Fruit fly (Drosophila melanogaster) whole organism, embryonic: ENCODE measurements around the gene Plc21C.

Experiments
- Antp ChIP-seq: fragments of 200-800 bp; sonication (Bioruptor generic); optimal IDR thresholded peaks from 3 replicates; lab custom pipeline; 2016; ENCODE audit warnings: missing biosample characterization, missing genetic modification characterization
- BtbVII ChIP-seq: fragments of 200-800 bp; sonication (Bioruptor generic); optimal IDR thresholded peaks from 3 replicates; lab custom pipeline; 2017; ENCODE audit warnings: missing biosample characterization, mild to moderate bottlenecking, missing genetic modification characterization
- CG13775 ChIP-seq: fragments of 200-800 bp; sonication (Bioruptor generic); optimal IDR thresholded peaks from 3 replicates; lab custom pipeline; 2017; ENCODE audit warnings: missing biosample characterization, mild to moderate bottlenecking, missing genetic modification characterization
- CG14050 ChIP-seq: fragments of 200-800 bp; sonication (Bioruptor generic); IDR thresholded peaks from 3 replicates; pipeline ENCODE4 v1.3.6; 2022; ENCODE audit warnings: missing biosample characterization, missing genetic modification characterization
- CG30431 ChIP-seq: fragments of 200-800 bp; sonication (Bioruptor generic); optimal IDR thresholded peaks from 2 replicates; lab custom pipeline; 2017; ENCODE audit warnings: missing biosample characterization, missing genetic modification characterization
- CG32532 ChIP-seq: fragments of 200-800 bp; sonication (Bioruptor generic); IDR thresholded peaks from 2 replicates; pipeline ENCODE4 v1.3.6; 2022; ENCODE audit warnings: missing biosample characterization, missing genetic modification characterization
- CG34376 ChIP-seq: fragments of 200-800 bp; sonication (Bioruptor generic); optimal IDR thresholded peaks from 2 replicates; lab custom pipeline; 2018; ENCODE audit warnings: missing biosample characterization, mild to moderate bottlenecking, missing genetic modification characterization
- CG4360 ChIP-seq: fragments of 200-800 bp; sonication (Bioruptor generic); IDR thresholded peaks from 2 replicates; pipeline ENCODE4 v1.3.6; 2022; ENCODE audit warnings: missing biosample characterization, missing genetic modification characterization
- CG6254 ChIP-seq: fragments of 200-800 bp; sonication (Bioruptor generic); optimal IDR thresholded peaks from 3 replicates; lab custom pipeline; 2017; ENCODE audit warnings: mild to moderate bottlenecking, missing biosample characterization, missing genetic modification reagents, missing genetic modification characterization
- CG7357 ChIP-seq: fragments of 200-800 bp; sonication (Bioruptor generic); IDR thresholded peaks from 3 replicates; pipeline ENCODE4 v1.3.6; 2022; ENCODE audit warnings: missing biosample characterization, missing genetic modification characterization
- CG7963 ChIP-seq: fragments of 200-800 bp; sonication (Bioruptor generic); IDR thresholded peaks from 3 replicates; pipeline ENCODE4 v1.3.6; 2022; ENCODE audit warnings: missing biosample characterization, missing genetic modification characterization; ENCODE audit not compliant: partially characterized antibody
- CG8359 ChIP-seq: fragments of 200-800 bp; sonication (Bioruptor generic); optimal IDR thresholded peaks from 2 replicates; lab custom pipeline; 2017; ENCODE audit warnings: missing biosample characterization, mild to moderate bottlenecking, missing genetic modification characterization, borderline replicate concordance
- CG8478 ChIP-seq: fragments of >200 bp; optimal IDR thresholded peaks from 2 replicates; lab custom pipeline; 2018
- CG9215 ChIP-seq: fragments of 200-800 bp; sonication (Bioruptor generic); IDR thresholded peaks from 2 replicates; pipeline ENCODE4 v1.3.6; 2022; ENCODE audit warnings: missing biosample characterization, missing genetic modification characterization
- CkIIα-i1 ChIP-seq: fragments of 200-800 bp; sonication (Bioruptor generic); IDR thresholded peaks from 2 replicates; pipeline ENCODE4 v1.3.6; 2022; ENCODE audit warnings: missing biosample characterization, missing genetic modification characterization
- CrebB ChIP-seq: fragments of 200-800 bp; sonication (Bioruptor generic); optimal IDR thresholded peaks from 3 replicates; lab custom pipeline; 2018; ENCODE audit warnings: missing biosample characterization, mild to moderate bottlenecking, missing genetic modification characterization
- Dek ChIP-seq: fragments of 200-800 bp; sonication (Bioruptor generic); optimal IDR thresholded peaks from 3 replicates; lab custom pipeline; 2019; ENCODE audit warnings: missing biosample characterization, mild to moderate bottlenecking, missing genetic modification characterization, moderate library complexity
- Ets97D ChIP-seq: fragments of 200-800 bp; sonication (Bioruptor generic); optimal IDR thresholded peaks from 3 replicates; lab custom pipeline; 2016; ENCODE audit warnings: missing biosample characterization, missing genetic modification characterization
- Hand ChIP-seq: fragments of 200-800 bp; sonication (Bioruptor generic); optimal IDR thresholded peaks from 2 replicates; lab custom pipeline; 2017; ENCODE audit warnings: mild to moderate bottlenecking, missing biosample characterization, missing genetic modification reagents, missing genetic modification characterization
- Lim3 ChIP-seq: fragments of 200-800 bp; sonication (Bioruptor generic); IDR thresholded peaks from 2 replicates; pipeline ENCODE4 v1.3.6; 2022; ENCODE audit warnings: missing biosample characterization, missing genetic modification characterization
- NC2β ChIP-seq: fragments of 200-800 bp; sonication (Bioruptor generic); optimal IDR thresholded peaks from 2 replicates; lab custom pipeline; 2016; ENCODE audit warnings: missing biosample characterization, missing genetic modification characterization
- NK7.1 ChIP-seq: fragments of 200-800 bp; sonication (Bioruptor generic); optimal IDR thresholded peaks from 3 replicates; lab custom pipeline; 2016; ENCODE audit warnings: missing biosample characterization, missing genetic modification characterization
- Pdp1 ChIP-seq, 2 experiments: fragments of 200-800 bp; sonication (Bioruptor generic); optimal IDR thresholded peaks; 3 replicates each; lab custom pipeline; 2016; ENCODE audit warnings: missing biosample characterization in 2 of 2, missing genetic modification characterization in 2 of 2, mild to moderate bottlenecking in 1 of 2, moderate library complexity in 1 of 2
- Scr ChIP-seq: fragments of 200-800 bp; sonication (Bioruptor generic); IDR thresholded peaks from 2 replicates; pipeline ENCODE4 v1.3.6; 2022; ENCODE audit warnings: missing biosample characterization, missing genetic modification characterization; ENCODE audit not compliant: partially characterized antibody
- Six4 ChIP-seq: fragments of 200-800 bp; sonication (Bioruptor generic); optimal IDR thresholded peaks from 2 replicates; lab custom pipeline; 2016; ENCODE audit warnings: missing biosample characterization, missing genetic modification characterization
- TFAM ChIP-seq: fragments of 200-800 bp; sonication (Bioruptor generic); optimal IDR thresholded peaks from 2 replicates; lab custom pipeline; 2017; ENCODE audit warnings: missing biosample characterization, missing genetic modification characterization, inconsistent platforms
- Tbp ChIP-seq: fragments of >200 bp; optimal IDR thresholded peaks from 2 replicates; lab custom pipeline; 2018; ENCODE audit warnings: missing biosample characterization, missing genetic modification characterization
- Xbp1 ChIP-seq: fragments of 200-800 bp; sonication (Bioruptor generic); optimal IDR thresholded peaks from 3 replicates; lab custom pipeline; 2016; ENCODE audit warnings: missing biosample characterization, mild to moderate bottlenecking, missing genetic modification characterization
- aop ChIP-seq: fragments of 200-800 bp; sonication (Bioruptor generic); IDR thresholded peaks from 2 replicates; pipeline ENCODE4 v1.3.6; 2022; ENCODE audit warnings: missing biosample characterization, missing genetic modification characterization
- bsh ChIP-seq, 2 experiments: fragments of 200-800 bp; sonication (Bioruptor generic); optimal IDR thresholded peaks; 2 replicates each; lab custom pipeline; 2017 to 2018; ENCODE audit warnings: mild to moderate bottlenecking in 2 of 2, missing biosample characterization in 2 of 2, missing genetic modification characterization in 2 of 2, moderate library complexity in 1 of 2
- cas ChIP-seq: fragments of 200-800 bp; sonication (Bioruptor generic); IDR thresholded peaks from 2 replicates; pipeline ENCODE4 v1.3.6; 2022; ENCODE audit warnings: missing biosample characterization, missing genetic modification characterization
- chif ChIP-seq, 2 experiments: fragments of 200-800 bp; sonication (Bioruptor generic); optimal IDR thresholded peaks; 3 replicates each; lab custom pipeline; 2016; ENCODE audit warnings: missing biosample characterization in 2 of 2, missing genetic modification characterization in 2 of 2
- crp ChIP-seq, 2 experiments: fragments of 200-800 bp; sonication (Bioruptor generic); optimal IDR thresholded peaks; 2 replicates in 1 of 2; 3 replicates in 1 of 2; lab custom pipeline; 2017; ENCODE audit warnings: missing biosample characterization in 2 of 2, missing genetic modification characterization in 2 of 2, mild to moderate bottlenecking in 1 of 2, moderate library complexity in 1 of 2
- disco-r ChIP-seq: fragments of 200-800 bp; sonication (Bioruptor generic); optimal IDR thresholded peaks from 2 replicates; lab custom pipeline; 2016; ENCODE audit warnings: missing biosample characterization, missing genetic modification characterization
- ewg ChIP-seq: fragments of 200-800 bp; sonication (Bioruptor generic); optimal IDR thresholded peaks from 3 replicates; lab custom pipeline; 2017; ENCODE audit warnings: mild to moderate bottlenecking, missing biosample characterization, missing genetic modification reagents, missing genetic modification characterization
- fru ChIP-seq: fragments of >200 bp; optimal IDR thresholded peaks from 2 replicates; lab custom pipeline; 2017
- her ChIP-seq: fragments of 200-800 bp; sonication (Bioruptor generic); optimal IDR thresholded peaks from 2 replicates; lab custom pipeline; 2016; ENCODE audit warnings: missing biosample characterization, missing genetic modification characterization
- inv ChIP-seq: fragments of 200-800 bp; sonication (Bioruptor generic); IDR thresholded peaks from 2 replicates; pipeline ENCODE4 v1.3.6; 2022; ENCODE audit warnings: missing biosample characterization, missing genetic modification characterization; ENCODE audit not compliant: partially characterized antibody
- nau ChIP-seq: fragments of 200-800 bp; sonication (Bioruptor generic); optimal IDR thresholded peaks from 3 replicates; lab custom pipeline; 2017; ENCODE audit warnings: missing biosample characterization, mild to moderate bottlenecking, missing genetic modification characterization, missing genetic modification reagents
- oc ChIP-seq: fragments of 200-800 bp; sonication (Bioruptor generic); optimal IDR thresholded peaks from 2 replicates; lab custom pipeline; 2018; ENCODE audit warnings: missing biosample characterization, mild to moderate bottlenecking, missing genetic modification characterization, moderate library complexity
- phol ChIP-seq: fragments of 200-800 bp; sonication (Bioruptor generic); optimal IDR thresholded peaks from 3 replicates; lab custom pipeline; 2018; ENCODE audit warnings: missing biosample characterization, mild to moderate bottlenecking, missing genetic modification characterization, moderate library complexity
- prd ChIP-seq, 3 experiments: fragments of >200 bp in 2 of 3; fragments of 200-800 bp in 1 of 3; sonication (Bioruptor generic) in 1 of 3; optimal IDR thresholded peaks in 2 of 3; IDR thresholded peaks in 1 of 3; 2 replicates in 2 of 3; 3 replicates in 1 of 3; pipeline versions ENCODE4 v1.3.6 to Lab custom; 2017 to 2022; ENCODE audit warnings: missing biosample characterization in 1 of 3, missing genetic modification characterization in 1 of 3
- psq ChIP-seq: fragments of 200-800 bp; sonication (Bioruptor generic); optimal IDR thresholded peaks from 2 replicates; lab custom pipeline; 2017; ENCODE audit warnings: missing biosample characterization, missing genetic modification characterization
- rib ChIP-seq: fragments of 200-800 bp; sonication (Bioruptor generic); IDR thresholded peaks from 2 replicates; pipeline ENCODE4 v1.3.6; 2022; ENCODE audit warnings: missing biosample characterization, missing genetic modification characterization
- sd ChIP-seq: fragments of 200-800 bp; sonication (Bioruptor generic); optimal IDR thresholded peaks from 3 replicates; lab custom pipeline; 2018; ENCODE audit warnings: missing biosample characterization, mild to moderate bottlenecking, missing genetic modification characterization, moderate library complexity
- tin ChIP-seq: fragments of 200-800 bp; sonication (Bioruptor generic); optimal IDR thresholded peaks from 3 replicates; lab custom pipeline; 2016; ENCODE audit warnings: missing biosample characterization, missing genetic modification characterization
- tup ChIP-seq: fragments of 200-800 bp; sonication (Bioruptor generic); optimal IDR thresholded peaks from 2 replicates; lab custom pipeline; 2016; ENCODE audit warnings: missing biosample characterization, mild to moderate bottlenecking, missing genetic modification characterization, moderate library complexity
- unpg ChIP-seq: fragments of 200-800 bp; sonication (Bioruptor generic); optimal IDR thresholded peaks from 3 replicates; lab custom pipeline; 2018; ENCODE audit warnings: missing biosample characterization, mild to moderate bottlenecking, missing genetic modification characterization, moderate library complexity
- vfl ChIP-seq: fragments of 200-800 bp; sonication (Bioruptor generic); optimal IDR thresholded peaks from 2 replicates; lab custom pipeline; 2016; ENCODE audit warnings: missing biosample characterization, missing genetic modification characterization

The Plc21C gene

dm6 chr2L:267441-268089 lies 38.2 kb upstream of the Plc21C start, which contains the start of gene CG17075 (continued):
- TF ChIP-seq CrebB (tag; lab: Kevin White, UChicago) (peak; percentile 90), unpg (GFP tag; lab: Kevin White, UChicago) (peak; percentile 96), Lim3 (peak; percentile 81), CG14050 (GFP tag; lab: Robert Waterston, UW) (peak; percentile 93), Xbp1 (GFP tag; lab: Kevin White, UChicago) (peak; percentile 96), tup (GFP tag; lab: Kevin White, UChicago) (peak; percentile 86), inv (GFP tag; lab: Robert Waterston, UW) (0 out of 2 replicates have a peak, but pooled peaks have one; percentile 13), vfl (peak; percentile 90), disco-r (GFP tag; lab: Kevin White, UChicago) (no peak), BtbVII (peak; percentile 95), aop (peak; percentile 83; the same call in 1 of the 2 replicates), CG13775 (GFP tag; lab: Kevin White, UChicago) (peak; percentile 91), sd (tag; lab: Kevin White, UChicago) (peak; percentile 84), ewg (peak; percentile 89), oc (peak; percentile 91), Antp (GFP tag; lab: Kevin White, UChicago) (peak; percentile 77), fru (lab: Kevin White, UChicago) (no peak), CG30431 (GFP tag; lab: Kevin White, UChicago) (peak; percentile 87), CG8478 (lab: Kevin White, UChicago) (no peak), Dek (tag; lab: Kevin White, UChicago) (peak; percentile 96), NK7.1 (GFP tag; lab: Kevin White, UChicago) (peak; percentile 39), bsh (GFP tag; optimal IDR thresholded peaks at IDR 0.05; lab: Kevin White, UChicago) (peak; percentile 39 to 92), prd (optimal IDR thresholded peaks at IDR 0.05; lab: Kevin White, UChicago) (no peak), prd (GFP tag; IDR thresholded peaks at IDR 0.05; lab: Robert Waterston, UW) (peak; percentile 95), phol (tag; lab: Kevin White, UChicago) (peak; percentile 91), nau (no peak), NC2β (GFP tag; lab: Kevin White, UChicago) (peak; percentile 65), cas (peak; percentile 86), chif (GFP tag; optimal IDR thresholded peaks at IDR 0.05; lab: Kevin White, UChicago) (peak; percentile 67 to 82), CG32532 (peak; percentile 93), CG6254 (GFP tag; lab: Kevin White, UChicago) (peak; percentile 85), CG7963 (no peak), CG9215 (peak; percentile 91), rib (GFP tag; lab: Robert Waterston, UW) (peak; percentile 95), her (peak; percentile 33), Tbp (GFP tag; lab: Kevin White, UChicago) (no peak), Six4 (GFP tag; lab: Kevin White, UChicago) (peak; percentile 86), Pdp1 (GFP tag; optimal IDR thresholded peaks at IDR 0.05; lab: Kevin White, UChicago) (peak; percentile 85 to 88), CG7357 (GFP tag; lab: Robert Waterston, UW) (peak; percentile 88), CG34376 (GFP tag; lab: Kevin White, UChicago) (peak; percentile 80), crp (GFP tag; optimal IDR thresholded peaks at IDR 0.05; lab: Kevin White, UChicago) (peak in 1 of 2 experiments; percentile 54), Hand (GFP tag; lab: Kevin White, UChicago) (peak; percentile 94), Scr (GFP tag; lab: Robert Waterston, UW) (no peak), TFAM (GFP tag; lab: Kevin White, UChicago) (peak; percentile 72), psq (GFP tag; lab: Kevin White, UChicago) (peak; percentile 84), tin (GFP tag; lab: Kevin White, UChicago) (peak; percentile 94), CG8359 (GFP tag; lab: Kevin White, UChicago) (peak; percentile 68), Ets97D (GFP tag; lab: Kevin White, UChicago) (peak; percentile 51), CkIIα-i1 (GFP tag; lab: Robert Waterston, UW) (peak; percentile 71; the same call in 1 of the 2 replicates), CG4360 (GFP tag; lab: Robert Waterston, UW) (peak; percentile 63)
